Fruit fly (Drosophila melanogaster): Measurements from ENCODE around the gene CG11034.

DNA sequence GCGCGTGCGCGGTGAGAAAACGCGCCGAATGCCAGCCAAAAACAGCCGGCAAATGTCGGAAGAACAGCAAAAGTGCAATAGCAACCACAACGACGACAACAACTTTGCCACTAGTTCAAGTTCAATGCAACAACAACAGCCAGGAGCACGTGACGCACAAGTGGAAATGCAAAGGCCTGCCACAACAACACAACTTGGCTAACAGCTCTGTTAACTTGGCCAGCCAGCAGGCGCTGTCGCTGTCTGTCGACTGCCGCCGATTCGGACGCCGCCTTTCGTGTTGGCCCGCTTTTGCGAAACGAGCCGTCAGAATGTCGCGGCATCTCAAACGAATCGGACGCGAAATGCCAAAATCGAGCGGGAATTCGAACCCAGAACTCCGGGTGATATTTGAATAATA is 18.5 kb downstream of the CG11034 start, which contains the start of gene TrissinR:
- TF ChIP-seq CTCF (optimal IDR thresholded peaks at IDR 0.05) (no peak), CG8478 (optimal IDR thresholded peaks at IDR 0.05) (no peak)

Measured in S2 (cell line).